Fruit fly (Drosophila melanogaster): ENCODE results near the gene eRF3.

Gene eRF3

dm6 chr2L:12421188-12421587, 13.1 kb upstream of the eRF3 start:
- TF ChIP-seq CG34224 (GFP tag; IDR thresholded peaks at IDR 0.05; ENCODE audit: partially characterized antibody) (0 out of 3 replicates have a peak, but pooled peaks have one; percentile 3), Dek (tag; optimal IDR thresholded peaks at IDR 0.05) (no peak), Awh (GFP tag; IDR thresholded peaks at IDR 0.05) (no peak), luna (GFP tag; optimal IDR thresholded peaks at IDR 0.05) (no peak)

- TF ChIP-seq Rfx (GFP tag; IDR thresholded peaks at IDR 0.05) = peak; percentile 55
- peak; percentile 37 for TF ChIP-seq gem (tag; optimal IDR thresholded peaks at IDR 0.05)
- peak; percentile 96 for TF ChIP-seq CG15073 (GFP tag; optimal IDR thresholded peaks at IDR 0.05)
- peak; percentile 14 for TF ChIP-seq CG18599 (GFP tag; optimal IDR thresholded peaks at IDR 0.05)
- TF ChIP-seq jigr1 (GFP tag; IDR thresholded peaks at IDR 0.05) = no peak
- TF ChIP-seq Med (GFP tag) = peak; percentile 58
- TF ChIP-seq ase (GFP tag; IDR thresholded peaks at IDR 0.05) = 0 out of 3 replicates have a peak, but pooled peaks have one; percentile 13
- TF ChIP-seq esg (GFP tag; conservative IDR thresholded peaks at IDR 0.05) = no peak
- no peak for TF ChIP-seq CrebB (tag; optimal IDR thresholded peaks at IDR 0.05)
- no peak for TF ChIP-seq CG8089 (GFP tag; optimal IDR thresholded peaks at IDR 0.05)
- no peak for TF ChIP-seq Gsc (GFP tag; IDR thresholded peaks at IDR 0.05)
- TF ChIP-seq bcd (GFP tag; optimal IDR thresholded peaks at IDR 0.05) = peak; percentile 11
- TF ChIP-seq seq (GFP tag; IDR thresholded peaks at IDR 0.05) = no peak
- 0 out of 2 replicates have a peak, but pooled peaks have one; percentile 13 for TF ChIP-seq CG6689 (GFP tag; IDR thresholded peaks at IDR 0.05)
- peak; percentile 15 for TF ChIP-seq Nf-YC (tag; optimal IDR thresholded peaks at IDR 0.05)
- no peak for TF ChIP-seq h (optimal IDR thresholded peaks at IDR 0.05)
- peak; percentile 26; the same call in 1 of the 2 replicates for TF ChIP-seq stc (GFP tag; IDR thresholded peaks at IDR 0.05)
- TF ChIP-seq lola (GFP tag; optimal IDR thresholded peaks at IDR 0.05) = no peak
- peak; percentile 36 for TF ChIP-seq CG15269 (tag; optimal IDR thresholded peaks at IDR 0.05)
- TF ChIP-seq CG12071 (GFP tag; optimal IDR thresholded peaks at IDR 0.05) = no peak
- TF ChIP-seq da (GFP tag; optimal IDR thresholded peaks at IDR 0.05) = no peak
- no peak for TF ChIP-seq CG9876 (GFP tag; optimal IDR thresholded peaks at IDR 0.05)
- TF ChIP-seq lab (GFP tag; optimal IDR thresholded peaks at IDR 0.05) = peak; percentile 36
- TF ChIP-seq HmgZ (tag; optimal IDR thresholded peaks at IDR 0.05) = no peak
- peak; percentile 34; the same call in 1 of the 2 replicates for TF ChIP-seq amos (GFP tag; IDR thresholded peaks at IDR 0.05; ENCODE audit: partially characterized antibody)
- no peak for TF ChIP-seq Dref (GFP tag; IDR thresholded peaks at IDR 0.05)
- no peak for TF ChIP-seq CG9437 (GFP tag; optimal IDR thresholded peaks at IDR 0.05)
- no peak for TF ChIP-seq phol (tag; optimal IDR thresholded peaks at IDR 0.05)
- peak; percentile 16; the same call in 1 of the 3 replicates for TF ChIP-seq CG34224 (GFP tag; IDR thresholded peaks at IDR 0.05; ENCODE audit: partially characterized antibody)
- TF ChIP-seq CG3838 (GFP tag; optimal IDR thresholded peaks at IDR 0.05) = no peak
- TF ChIP-seq CG4360 (GFP tag; IDR thresholded peaks at IDR 0.05) = no peak
- TF ChIP-seq prd (optimal IDR thresholded peaks at IDR 0.05) = no peak
- 0 out of 3 replicates have a peak, but pooled peaks have one; percentile 32 for TF ChIP-seq prd (GFP tag; IDR thresholded peaks at IDR 0.05)
- no peak for TF ChIP-seq CG11723 (GFP tag; optimal IDR thresholded peaks at IDR 0.05)
- TF ChIP-seq Six4 (GFP tag; optimal IDR thresholded peaks at IDR 0.05) = no peak
- no peak for TF ChIP-seq CG12155 (GFP tag; optimal IDR thresholded peaks at IDR 0.05)
- TF ChIP-seq so (GFP tag; IDR thresholded peaks at IDR 0.05) = no peak
- peak; percentile 35 for TF ChIP-seq CG2678 (tag; optimal IDR thresholded peaks at IDR 0.05)
- no peak for TF ChIP-seq Antp (GFP tag; optimal IDR thresholded peaks at IDR 0.05)
- no peak for TF ChIP-seq Bteb2 (GFP tag; optimal IDR thresholded peaks at IDR 0.05)
- TF ChIP-seq CG10654 (GFP tag; optimal IDR thresholded peaks at IDR 0.05) = no peak
- TF ChIP-seq CG2199 (GFP tag; IDR thresholded peaks at IDR 0.05) = 0 out of 3 replicates have a peak, but pooled peaks have one; percentile 48
- TF ChIP-seq CG1832 (GFP tag; optimal IDR thresholded peaks at IDR 0.05) = no peak
- no peak for TF ChIP-seq ttk (GFP tag; IDR thresholded peaks at IDR 0.05)
These were observed 12.2 kb upstream of the eRF3 start for dm6 chr2L:12421793-12422691.

All from whole organism, embryonic.